Fruit fly (Drosophila melanogaster): ENCODE data around the gene PNUTS.
A peak's percentile ranks its signal among the peaks of the same experiment; 100 is the strongest.

The PNUTS gene

DNA sequence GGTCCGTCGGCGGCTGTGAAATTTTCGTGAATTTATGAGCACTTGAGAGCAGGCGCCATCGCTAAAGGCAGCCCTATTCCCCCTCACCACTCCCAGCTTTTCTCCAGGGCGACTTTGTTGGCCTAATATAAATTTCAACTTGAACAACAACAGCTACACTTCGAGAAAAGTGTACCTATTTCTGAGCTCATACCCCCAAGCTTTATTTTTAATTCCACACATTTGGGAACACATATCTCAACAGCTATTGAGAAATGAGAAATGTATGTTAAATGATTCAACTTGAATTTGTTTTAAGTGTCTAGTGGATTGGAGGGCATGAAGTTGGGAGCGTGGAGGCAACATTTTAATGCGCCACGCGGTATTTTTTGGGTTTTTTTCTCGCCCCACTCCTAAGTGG, 16.5 kb downstream of the PNUTS start:
- no peak for TF ChIP-seq CG7357 (GFP tag; IDR thresholded peaks at IDR 0.05)
- no peak for TF ChIP-seq rib (GFP tag; IDR thresholded peaks at IDR 0.05)
- no peak for TF ChIP-seq CG10274 (GFP tag; optimal IDR thresholded peaks at IDR 0.05)
- peak; percentile 44 for TF ChIP-seq CG7556 (GFP tag; optimal IDR thresholded peaks at IDR 0.05)
- TF ChIP-seq CG12659 (GFP tag; optimal IDR thresholded peaks at IDR 0.05), result no peak
- no peak for TF ChIP-seq unc-4 (GFP tag; IDR thresholded peaks at IDR 0.05; ENCODE audit: partially characterized antibody)
- no peak for TF ChIP-seq twi (tag; optimal IDR thresholded peaks at IDR 0.05)
- no peak for TF ChIP-seq ERR (GFP tag; optimal IDR thresholded peaks at IDR 0.05)
- peak; percentile 34; the same call in 2 of the 3 replicates for TF ChIP-seq tgo (GFP tag; IDR thresholded peaks at IDR 0.05)
- no peak for TF ChIP-seq vfl (GFP tag; optimal IDR thresholded peaks at IDR 0.05)
- TF ChIP-seq grn (GFP tag; optimal IDR thresholded peaks at IDR 0.05), result no peak
- no peak for TF ChIP-seq Nf-YA (GFP tag; IDR thresholded peaks at IDR 0.05)
- no peak for TF ChIP-seq jumu (GFP tag; optimal IDR thresholded peaks at IDR 0.05)
- no peak for TF ChIP-seq CG6254 (GFP tag; optimal IDR thresholded peaks at IDR 0.05)
- no peak for TF ChIP-seq CG7928 (GFP tag; optimal IDR thresholded peaks at IDR 0.05)
- TF ChIP-seq CG12769 (tag; optimal IDR thresholded peaks at IDR 0.05), result no peak
- no peak for TF ChIP-seq crp (GFP tag; optimal IDR thresholded peaks at IDR 0.05)
- peak; percentile 19 for TF ChIP-seq CG3281 (GFP tag; optimal IDR thresholded peaks at IDR 0.05)
- TF ChIP-seq CG6854 (GFP tag; optimal IDR thresholded peaks at IDR 0.05), result no peak
- TF ChIP-seq stc (GFP tag; IDR thresholded peaks at IDR 0.05), result no peak
- TF ChIP-seq trh (GFP tag; optimal IDR thresholded peaks at IDR 0.05), result no peak
- no peak for TF ChIP-seq CG3838 (GFP tag; optimal IDR thresholded peaks at IDR 0.05)
- TF ChIP-seq Lhr (GFP tag; optimal IDR thresholded peaks at IDR 0.05), result no peak
- TF ChIP-seq CG1792 (GFP tag; optimal IDR thresholded peaks at IDR 0.05), result no peak
- no peak for TF ChIP-seq CG5953 (GFP tag; IDR thresholded peaks at IDR 0.05)
- TF ChIP-seq CG14667 (GFP tag; IDR thresholded peaks at IDR 0.05), result no peak
- TF ChIP-seq Antp (GFP tag; optimal IDR thresholded peaks at IDR 0.05), result peak; percentile 4
- no peak for TF ChIP-seq Ravus (GFP tag; IDR thresholded peaks at IDR 0.05)
- 0 out of 3 replicates have a peak, but pooled peaks have one; percentile 32 for TF ChIP-seq zfh1 (GFP tag; IDR thresholded peaks at IDR 0.05)
- TF ChIP-seq HLH3B (GFP tag; IDR thresholded peaks at IDR 0.05), result no peak
- no peak for TF ChIP-seq insv (GFP tag; optimal IDR thresholded peaks at IDR 0.05)
- TF ChIP-seq CG11398 (GFP tag; optimal IDR thresholded peaks at IDR 0.05), result no peak
- no peak for TF ChIP-seq en (GFP tag; optimal IDR thresholded peaks at IDR 0.05)
- TF ChIP-seq bab2 (GFP tag; optimal IDR thresholded peaks at IDR 0.05), result no peak
- no peak for TF ChIP-seq Poxn (GFP tag; IDR thresholded peaks at IDR 0.05)
- no peak for TF ChIP-seq Sin3A (optimal IDR thresholded peaks at IDR 0.05)
- TF ChIP-seq sima (GFP tag; optimal IDR thresholded peaks at IDR 0.05), result no peak
- TF ChIP-seq CG17829 (tag; optimal IDR thresholded peaks at IDR 0.05), result no peak
- no peak for TF ChIP-seq CG17802 (tag; optimal IDR thresholded peaks at IDR 0.05)
- TF ChIP-seq inv (GFP tag; IDR thresholded peaks at IDR 0.05; ENCODE audit: partially characterized antibody), result no peak
- peak; percentile 29 for TF ChIP-seq Meics (GFP tag; optimal IDR thresholded peaks at IDR 0.05)
- TF ChIP-seq schlank (tag; optimal IDR thresholded peaks at IDR 0.05), result no peak
- no peak for TF ChIP-seq CG10147 (GFP tag; optimal IDR thresholded peaks at IDR 0.05)
- TF ChIP-seq CG8478 (optimal IDR thresholded peaks at IDR 0.05), result no peak
- TF ChIP-seq Ets65A (GFP tag), result peak; percentile 71
- no peak for TF ChIP-seq Dad (GFP tag; optimal IDR thresholded peaks at IDR 0.05)
- TF ChIP-seq sd (tag; optimal IDR thresholded peaks at IDR 0.05), result no peak
- peak; percentile 34 for TF ChIP-seq Fer3 (tag; optimal IDR thresholded peaks at IDR 0.05)
- no peak for TF ChIP-seq CG8281 (tag; optimal IDR thresholded peaks at IDR 0.05)
- TF ChIP-seq sens (GFP tag), result peak; percentile 55
- TF ChIP-seq CG17361 (GFP tag; IDR thresholded peaks at IDR 0.05), result no peak
- TF ChIP-seq disco-r (GFP tag; optimal IDR thresholded peaks at IDR 0.05), result no peak
- TF ChIP-seq repo (GFP tag; optimal IDR thresholded peaks at IDR 0.05), result no peak

Measured in whole organism, embryonic.